In genomic region chr3L:17352812-17353211, dm6 we compare ENCODE assay signal across 1 fruit fly cellular context.
A peak's percentile ranks its signal among the peaks of the same experiment; 100 is the strongest.
TF ChIP-seq lines count a peak whose summit lies in the region.

No protein-coding gene starts in this region.

TF ChIP-seq in whole organism, embryonic, 481 proteins besides CTCF, POLR2A, EP300 and RAD21 (continued from another document and continues in another):
- TF ChIP-seq CG14860 (GFP tag; IDR thresholded peaks at IDR 0.05; lab: Robert Waterston, UW; ENCODE audit: partially characterized antibody) (no peak), CG18764 (GFP tag; optimal IDR thresholded peaks at IDR 0.05; lab: Kevin White, UChicago) (no peak), Hmx (GFP tag; optimal IDR thresholded peaks at IDR 0.05; lab: Kevin White, UChicago) (no peak), CG8281 (tag; optimal IDR thresholded peaks at IDR 0.05; lab: Kevin White, UChicago) (no peak), CG18476 (GFP tag; optimal IDR thresholded peaks at IDR 0.05; lab: Kevin White, UChicago) (no peak), fd3F (GFP tag; optimal IDR thresholded peaks at IDR 0.05; lab: Kevin White, UChicago) (no peak), CG4854 (GFP tag; optimal IDR thresholded peaks at IDR 0.05; lab: Kevin White, UChicago) (peak; percentile 89), CG17359 (tag; optimal IDR thresholded peaks at IDR 0.05; lab: Kevin White, UChicago) (no peak), CG16779 (GFP tag; IDR thresholded peaks at IDR 0.05; lab: Robert Waterston, UW) (no peak), chm (GFP tag; IDR thresholded peaks at IDR 0.05; lab: Robert Waterston, UW) (no peak), cg (GFP tag; optimal IDR thresholded peaks at IDR 0.05; lab: Kevin White, UChicago) (no peak), usp (GFP tag; optimal IDR thresholded peaks at IDR 0.05; lab: Kevin White, UChicago) (no peak), CG12942 (GFP tag; optimal IDR thresholded peaks at IDR 0.05; lab: Kevin White, UChicago) (no peak), dpn (GFP tag; optimal IDR thresholded peaks at IDR 0.05; lab: Kevin White, UChicago) (no peak), Myb (GFP tag; optimal IDR thresholded peaks at IDR 0.05; lab: Kevin White, UChicago) (peak; percentile 53), Dad (GFP tag; optimal IDR thresholded peaks at IDR 0.05; lab: Kevin White, UChicago) (no peak), Lhr (GFP tag; optimal IDR thresholded peaks at IDR 0.05; lab: Kevin White, UChicago) (peak; percentile 76), CG12236 (GFP tag; optimal IDR thresholded peaks at IDR 0.05; lab: Kevin White, UChicago) (no peak), CG42726 (GFP tag; IDR thresholded peaks at IDR 0.05; lab: Robert Waterston, UW; ENCODE audit: partially characterized antibody) (no peak), Six4 (GFP tag; optimal IDR thresholded peaks at IDR 0.05; lab: Kevin White, UChicago) (no peak), Bdp1 (GFP tag; optimal IDR thresholded peaks at IDR 0.05; lab: Kevin White, UChicago) (no peak), wek (GFP tag; optimal IDR thresholded peaks at IDR 0.05; lab: Kevin White, UChicago) (no peak), Jarid2 (GFP tag; optimal IDR thresholded peaks at IDR 0.05; lab: Kevin White, UChicago) (no peak), CG4282 (GFP tag; optimal IDR thresholded peaks at IDR 0.05; lab: Kevin White, UChicago) (no peak), ken (GFP tag; IDR thresholded peaks at IDR 0.05; lab: Robert Waterston, UW) (no peak), H2.0 (GFP tag; IDR thresholded peaks at IDR 0.05; lab: Robert Waterston, UW) (no peak), ac (GFP tag; optimal IDR thresholded peaks at IDR 0.05; lab: Kevin White, UChicago) (no peak), GATAe (GFP tag; conservative IDR thresholded peaks at IDR 0.05; lab: Robert Waterston, UW) (no peak), CG4424 (GFP tag; optimal IDR thresholded peaks at IDR 0.05; lab: Kevin White, UChicago) (no peak), danr (GFP tag; IDR thresholded peaks at IDR 0.05; lab: Robert Waterston, UW) (no peak), Antp (GFP tag; optimal IDR thresholded peaks at IDR 0.05; lab: Kevin White, UChicago) (no peak), chif (GFP tag; optimal IDR thresholded peaks at IDR 0.05; lab: Kevin White, UChicago) (no peak), lbe (GFP tag; optimal IDR thresholded peaks at IDR 0.05; lab: Kevin White, UChicago) (no peak), cato (GFP tag; optimal IDR thresholded peaks at IDR 0.05; lab: Kevin White, UChicago; ENCODE audit: borderline replicate concordance) (no peak), dimm (GFP tag; IDR thresholded peaks at IDR 0.05; lab: Robert Waterston, UW) (no peak), kay (GFP tag; optimal IDR thresholded peaks at IDR 0.05; lab: Kevin White, UChicago) (no peak), TFAM (GFP tag; optimal IDR thresholded peaks at IDR 0.05; lab: Kevin White, UChicago) (no peak), CG12744 (GFP tag; optimal IDR thresholded peaks at IDR 0.05; lab: Kevin White, UChicago) (no peak), CG17361 (GFP tag; IDR thresholded peaks at IDR 0.05; lab: Robert Waterston, UW) (no peak), Abd-B (GFP tag; optimal IDR thresholded peaks at IDR 0.05; lab: Kevin White, UChicago) (peak; percentile 57), sens (GFP tag; lab: Kevin White, UChicago) (peak; percentile 35), CG9215 (GFP tag; IDR thresholded peaks at IDR 0.05; lab: Robert Waterston, UW) (peak; percentile 99), D19B (GFP tag; optimal IDR thresholded peaks at IDR 0.05; lab: Kevin White, UChicago) (no peak), pzg (GFP tag; optimal IDR thresholded peaks at IDR 0.05; lab: Kevin White, UChicago) (peak; percentile 84), Ets97D (GFP tag; optimal IDR thresholded peaks at IDR 0.05; lab: Kevin White, UChicago) (peak; percentile 50), CG16815 (GFP tag; optimal IDR thresholded peaks at IDR 0.05; lab: Kevin White, UChicago) (no peak), Fer3 (tag; optimal IDR thresholded peaks at IDR 0.05; lab: Kevin White, UChicago) (no peak), CG9797 (GFP tag; optimal IDR thresholded peaks at IDR 0.05; lab: Kevin White, UChicago) (peak; percentile 42), CG8388 (GFP tag; optimal IDR thresholded peaks at IDR 0.05; lab: Kevin White, UChicago) (peak; percentile 8), Elba2 (GFP tag; optimal IDR thresholded peaks at IDR 0.05; lab: Kevin White, UChicago) (peak; percentile 17), MBD-R2 (GFP tag; IDR thresholded peaks at IDR 0.05; lab: Robert Waterston, UW) (peak; percentile 95), scrt (GFP tag; optimal IDR thresholded peaks at IDR 0.05; lab: Kevin White, UChicago) (no peak), CG2712 (tag; optimal IDR thresholded peaks at IDR 0.05; lab: Kevin White, UChicago) (peak; percentile 38), CG2889 (GFP tag; IDR thresholded peaks at IDR 0.05; lab: Robert Waterston, UW) (no peak), Atf6 (GFP tag; IDR thresholded peaks at IDR 0.05; lab: Robert Waterston, UW) (no peak), Max (GFP tag; optimal IDR thresholded peaks at IDR 0.05; lab: Kevin White, UChicago) (peak; percentile 23), nerfin-2 (GFP tag; IDR thresholded peaks at IDR 0.05; lab: Robert Waterston, UW; ENCODE audit: partially characterized antibody) (no peak), jigr1 (GFP tag; IDR thresholded peaks at IDR 0.05; lab: Robert Waterston, UW) (no peak), sd (tag; optimal IDR thresholded peaks at IDR 0.05; lab: Kevin White, UChicago) (no peak), NK7.1 (GFP tag; optimal IDR thresholded peaks at IDR 0.05; lab: Kevin White, UChicago) (no peak), Rfx (GFP tag; IDR thresholded peaks at IDR 0.05; lab: Robert Waterston, UW) (peak; percentile 38), pita (GFP tag; optimal IDR thresholded peaks at IDR 0.05; lab: Kevin White, UChicago) (peak; percentile 90), ab (GFP tag; optimal IDR thresholded peaks at IDR 0.05; lab: Kevin White, UChicago) (peak; percentile 50), yki (optimal IDR thresholded peaks at IDR 0.05; lab: Kevin White, UChicago) (no peak), pum (GFP tag; optimal IDR thresholded peaks at IDR 0.05; lab: Kevin White, UChicago) (no peak), chinmo (GFP tag; IDR thresholded peaks at IDR 0.05; lab: Robert Waterston, UW; ENCODE audit: partially characterized antibody) (0 out of 4 replicates have a peak, but pooled peaks have one; percentile 28), kah (GFP tag; optimal IDR thresholded peaks at IDR 0.05; lab: Kevin White, UChicago) (no peak), CG17612 (GFP tag; IDR thresholded peaks at IDR 0.05; lab: Robert Waterston, UW) (no peak), CG11247 (GFP tag; IDR thresholded peaks at IDR 0.05; lab: Robert Waterston, UW) (no peak), CG15696 (tag; optimal IDR thresholded peaks at IDR 0.05; lab: Kevin White, UChicago) (no peak), pros (GFP tag; optimal IDR thresholded peaks at IDR 0.05; lab: Kevin White, UChicago) (no peak), CG12155 (GFP tag; optimal IDR thresholded peaks at IDR 0.05; lab: Kevin White, UChicago) (peak; percentile 30), CG31365 (tag; optimal IDR thresholded peaks at IDR 0.05; lab: Kevin White, UChicago) (no peak), CG17912 (GFP tag; optimal IDR thresholded peaks at IDR 0.05; lab: Kevin White, UChicago) (peak; percentile 34), mld (GFP tag; IDR thresholded peaks at IDR 0.05; lab: Robert Waterston, UW; ENCODE audit: partially characterized antibody) (no peak), CG1603 (tag; optimal IDR thresholded peaks at IDR 0.05; lab: Kevin White, UChicago) (peak; percentile 90), aop (GFP tag; IDR thresholded peaks at IDR 0.05; lab: Robert Waterston, UW) (no peak), pb (GFP tag; optimal IDR thresholded peaks at IDR 0.05; lab: Kevin White, UChicago) (no peak), luna (GFP tag; optimal IDR thresholded peaks at IDR 0.05; lab: Kevin White, UChicago) (no peak), slbo (GFP tag; IDR thresholded peaks at IDR 0.05; lab: Robert Waterston, UW) (peak; percentile 34; the same call in 1 of the 2 replicates), CoRest (tag; optimal IDR thresholded peaks at IDR 0.05; lab: Kevin White, UChicago) (peak; percentile 37), CG7745 (tag; optimal IDR thresholded peaks at IDR 0.05; lab: Kevin White, UChicago) (no peak), CG14014 (GFP tag; IDR thresholded peaks at IDR 0.05; lab: Robert Waterston, UW) (no peak), stc (GFP tag; IDR thresholded peaks at IDR 0.05; lab: Robert Waterston, UW) (no peak), BEAF-32 (GFP tag; optimal IDR thresholded peaks at IDR 0.05; lab: Kevin White, UChicago) (peak; percentile 44), Nf-YA (GFP tag; IDR thresholded peaks at IDR 0.05; lab: Robert Waterston, UW) (no peak), eve (GFP tag; optimal IDR thresholded peaks at IDR 0.05; lab: Kevin White, UChicago) (no peak), trem (tag; optimal IDR thresholded peaks at IDR 0.05; lab: Kevin White, UChicago) (peak; percentile 95), CG11696 (GFP tag; IDR thresholded peaks at IDR 0.05; lab: Robert Waterston, UW) (no peak), Sry-δ (GFP tag; optimal IDR thresholded peaks at IDR 0.05; lab: Kevin White, UChicago) (peak; percentile 55), amos (GFP tag; IDR thresholded peaks at IDR 0.05; lab: Robert Waterston, UW; ENCODE audit: partially characterized antibody) (peak; percentile 47), row (GFP tag; IDR thresholded peaks at IDR 0.05; lab: Robert Waterston, UW) (peak; percentile 41; the same call in 1 of the 3 replicates), zen (tag; optimal IDR thresholded peaks at IDR 0.05; lab: Kevin White, UChicago) (peak; percentile 61), lov (optimal IDR thresholded peaks at IDR 0.05; lab: Kevin White, UChicago) (no peak), lov (GFP tag; IDR thresholded peaks at IDR 0.05; lab: Robert Waterston, UW) (0 out of 3 replicates have a peak, but pooled peaks have one; percentile 5), CG4820 (GFP tag; optimal IDR thresholded peaks at IDR 0.05; lab: Kevin White, UChicago) (no peak), CG3281 (GFP tag; optimal IDR thresholded peaks at IDR 0.05; lab: Kevin White, UChicago) (no peak), phol (tag; optimal IDR thresholded peaks at IDR 0.05; lab: Kevin White, UChicago) (peak; percentile 50), CG14965 (GFP tag; optimal IDR thresholded peaks at IDR 0.05; lab: Kevin White, UChicago; ENCODE audit: borderline replicate concordance) (no peak), insv (GFP tag; optimal IDR thresholded peaks at IDR 0.05; lab: Kevin White, UChicago) (peak in 1 of 2 experiments; percentile 26), pho (GFP tag; optimal IDR thresholded peaks at IDR 0.05; lab: Kevin White, UChicago) (no peak), bcd (GFP tag; optimal IDR thresholded peaks at IDR 0.05; lab: Kevin White, UChicago) (peak; percentile 16), CG4360 (GFP tag; IDR thresholded peaks at IDR 0.05; lab: Robert Waterston, UW) (0 out of 2 replicates have a peak, but pooled peaks have one; percentile 26), stwl (tag; optimal IDR thresholded peaks at IDR 0.05; lab: Kevin White, UChicago) (peak; percentile 95), D19A (tag; optimal IDR thresholded peaks at IDR 0.05; lab: Kevin White, UChicago) (peak; percentile 5), z (GFP tag; IDR thresholded peaks at IDR 0.05; lab: Robert Waterston, UW) (no peak), Sox102F (GFP tag; optimal IDR thresholded peaks at IDR 0.05; lab: Kevin White, UChicago) (no peak), Sry-β (GFP tag; optimal IDR thresholded peaks at IDR 0.05; lab: Kevin White, UChicago) (no peak), disco-r (GFP tag; optimal IDR thresholded peaks at IDR 0.05; lab: Kevin White, UChicago) (no peak), CG1024 (GFP tag; IDR thresholded peaks at IDR 0.05; lab: Robert Waterston, UW) (no peak), CG15514 (GFP tag; optimal IDR thresholded peaks at IDR 0.05; lab: Kevin White, UChicago) (peak; percentile 61), Dbx (GFP tag; IDR thresholded peaks at IDR 0.05; lab: Robert Waterston, UW) (no peak), org-1 (GFP tag; optimal IDR thresholded peaks at IDR 0.05; lab: Kevin White, UChicago) (no peak), vvl (GFP tag; IDR thresholded peaks at IDR 0.05; lab: Robert Waterston, UW) (peak; percentile 60), Usf (GFP tag; optimal IDR thresholded peaks at IDR 0.05; lab: Kevin White, UChicago) (peak; percentile 19), fd102C (GFP tag; optimal IDR thresholded peaks at IDR 0.05; lab: Kevin White, UChicago) (no peak), oc (tag; optimal IDR thresholded peaks at IDR 0.05; lab: Kevin White, UChicago) (no peak), HLH4C (GFP tag; IDR thresholded peaks at IDR 0.05; lab: Robert Waterston, UW; ENCODE audit: partially characterized antibody) (no peak), croc (GFP tag; conservative IDR thresholded peaks at IDR 0.05; lab: Robert Waterston, UW) (no peak), h (optimal IDR thresholded peaks at IDR 0.05; lab: Kevin White, UChicago) (no peak), Drgx (GFP tag; IDR thresholded peaks at IDR 0.05; lab: Robert Waterston, UW) (no peak), CG7357 (GFP tag; IDR thresholded peaks at IDR 0.05; lab: Robert Waterston, UW) (no peak), tio (GFP tag; optimal IDR thresholded peaks at IDR 0.05; lab: Kevin White, UChicago) (no peak), Bteb2 (GFP tag; optimal IDR thresholded peaks at IDR 0.05; lab: Kevin White, UChicago) (no peak), CG10959 (GFP tag; IDR thresholded peaks at IDR 0.05; lab: Robert Waterston, UW) (no peak), CG7987 (GFP tag; optimal IDR thresholded peaks at IDR 0.05; lab: Kevin White, UChicago) (peak; percentile 5), CG6813 (GFP tag; optimal IDR thresholded peaks at IDR 0.05; lab: Kevin White, UChicago) (no peak), Doc3 (GFP tag; IDR thresholded peaks at IDR 0.05; lab: Robert Waterston, UW; ENCODE audit: partially characterized antibody) (no peak), CG3838 (GFP tag; optimal IDR thresholded peaks at IDR 0.05; lab: Kevin White, UChicago) (no peak), crc (GFP tag; optimal IDR thresholded peaks at IDR 0.05; lab: Kevin White, UChicago) (no peak), toy (GFP tag; IDR thresholded peaks at IDR 0.05; lab: Robert Waterston, UW) (peak; percentile 82), CG15601 (tag; optimal IDR thresholded peaks at IDR 0.05; lab: Kevin White, UChicago) (peak; percentile 52), CG10979 (tag; optimal IDR thresholded peaks at IDR 0.05; lab: Kevin White, UChicago) (no peak), CG17802 (tag; optimal IDR thresholded peaks at IDR 0.05; lab: Kevin White, UChicago) (no peak), wor (GFP tag; IDR thresholded peaks at IDR 0.05; lab: Robert Waterston, UW) (no peak), E2f1 (GFP tag; IDR thresholded peaks at IDR 0.05; lab: Robert Waterston, UW) (no peak), ham (GFP tag; IDR thresholded peaks at IDR 0.05; lab: Robert Waterston, UW) (no peak)
